Worm (Caenorhabditis elegans): ENCODE data around the gene asg-2.
A peak's percentile ranks its signal among the peaks of the same experiment; 100 is the strongest.

asg-2 gene

DNA sequence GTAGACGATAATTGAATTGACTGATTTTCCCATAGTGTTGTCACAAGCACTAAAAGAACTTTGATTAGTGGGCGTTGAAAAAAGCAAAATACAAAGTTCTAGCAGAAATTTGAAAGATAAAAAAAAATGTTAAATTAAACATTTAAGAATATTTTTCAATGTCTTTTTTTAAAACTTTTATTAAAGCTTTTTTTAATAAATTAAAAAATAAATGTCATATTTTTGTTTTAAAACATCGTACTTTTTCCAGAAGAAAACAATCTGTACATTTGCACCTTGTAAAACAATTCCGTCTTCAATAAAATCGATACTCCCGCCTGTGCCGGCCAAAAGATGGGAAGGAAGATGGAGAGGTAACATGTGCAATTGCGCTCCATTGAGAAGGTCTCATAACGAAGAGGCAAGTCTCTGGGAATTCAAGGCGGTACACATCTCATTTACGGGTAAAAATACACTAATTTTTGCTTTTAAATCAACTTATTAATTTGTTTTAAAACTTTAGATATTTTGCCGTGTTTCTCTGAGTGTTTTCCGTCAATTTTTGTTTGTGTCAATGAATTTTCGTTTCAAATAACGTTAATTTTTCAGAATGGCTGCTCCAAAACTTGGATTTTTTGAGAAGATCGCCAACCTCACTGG is at the start of gene asg-2, which contains the start of gene glr-6:
Gene asg-2, plus strand, starts transcription at position 589 of the 639 bp plus-strand sequence.
Gene glr-6, minus strand, starts transcription at position 51 of the 639 bp plus-strand sequence.
- TF ChIP-seq egl-44 (GFP tag; IDR thresholded peaks at IDR 0.05) (0 out of 2 replicates have a peak, but pooled peaks have one; percentile 22), lin-40 (tag; optimal IDR thresholded peaks at IDR 0.05) (peak; percentile 66), attf-5 (GFP tag; optimal IDR thresholded peaks at IDR 0.05) (peak; percentile 75), aptf-2 (GFP tag; conservative IDR thresholded peaks at IDR 0.05) (peak; percentile 67; the same call in 1 of the 2 replicates), F57A8.1 (GFP tag; optimal IDR thresholded peaks at IDR 0.05) (no peak), ztf-6 (GFP tag; IDR thresholded peaks at IDR 0.05) (no peak), pbrm-1 (GFP tag; IDR thresholded peaks at IDR 0.05) (0 out of 2 replicates have a peak, but pooled peaks have one; percentile 13), madf-10 (tag; optimal IDR thresholded peaks at IDR 0.05) (peak; percentile 40), hmg-1.2 (GFP tag; IDR thresholded peaks at IDR 0.05) (0 out of 2 replicates have a peak, but pooled peaks have one; percentile 19), ceh-27 (GFP tag; optimal IDR thresholded peaks at IDR 0.05) (peak; percentile 56), K12H6.12 (tag; optimal IDR thresholded peaks at IDR 0.05) (peak; percentile 60), mcd-1 (GFP tag; IDR thresholded peaks at IDR 0.05) (peak; percentile 95), lin-35 (GFP tag; optimal IDR thresholded peaks at IDR 0.05) (peak in 1 of 3 experiments; percentile 44), rcor-1 (GFP tag; IDR thresholded peaks at IDR 0.05) (peak; percentile 61), cebp-1 (GFP tag; IDR thresholded peaks at IDR 0.05) (no peak), cebp-1 (tag; optimal IDR thresholded peaks at IDR 0.05) (peak; percentile 64), F23B12.7 (tag; optimal IDR thresholded peaks at IDR 0.05; ENCODE audit: insufficient read depth) (peak; percentile 50), F33H1.4 (GFP tag; IDR thresholded peaks at IDR 0.05) (peak; percentile 79), snpc-4 (GFP tag; optimal IDR thresholded peaks at IDR 0.05) (no peak), snpc-4 (tag; optimal IDR thresholded peaks at IDR 0.05) (peak in 1 of 4 experiments; percentile 8), ZK185.1 (tag; optimal IDR thresholded peaks at IDR 0.05; ENCODE audit: poor library complexity, severe bottlenecking) (peak; percentile 66), nhr-80 (tag; optimal IDR thresholded peaks at IDR 0.05) (peak; percentile 69), pha-4 (tag; optimal IDR thresholded peaks at IDR 0.05) (peak; percentile 7), dpl-1 (GFP tag; optimal IDR thresholded peaks at IDR 0.05) (no peak), bed-1 (GFP tag; IDR thresholded peaks at IDR 0.05) (no peak), unc-62 (GFP tag; optimal IDR thresholded peaks at IDR 0.05) (no peak), Y95B8A.8 (GFP tag; IDR thresholded peaks at IDR 0.05) (no peak)

DNA sequence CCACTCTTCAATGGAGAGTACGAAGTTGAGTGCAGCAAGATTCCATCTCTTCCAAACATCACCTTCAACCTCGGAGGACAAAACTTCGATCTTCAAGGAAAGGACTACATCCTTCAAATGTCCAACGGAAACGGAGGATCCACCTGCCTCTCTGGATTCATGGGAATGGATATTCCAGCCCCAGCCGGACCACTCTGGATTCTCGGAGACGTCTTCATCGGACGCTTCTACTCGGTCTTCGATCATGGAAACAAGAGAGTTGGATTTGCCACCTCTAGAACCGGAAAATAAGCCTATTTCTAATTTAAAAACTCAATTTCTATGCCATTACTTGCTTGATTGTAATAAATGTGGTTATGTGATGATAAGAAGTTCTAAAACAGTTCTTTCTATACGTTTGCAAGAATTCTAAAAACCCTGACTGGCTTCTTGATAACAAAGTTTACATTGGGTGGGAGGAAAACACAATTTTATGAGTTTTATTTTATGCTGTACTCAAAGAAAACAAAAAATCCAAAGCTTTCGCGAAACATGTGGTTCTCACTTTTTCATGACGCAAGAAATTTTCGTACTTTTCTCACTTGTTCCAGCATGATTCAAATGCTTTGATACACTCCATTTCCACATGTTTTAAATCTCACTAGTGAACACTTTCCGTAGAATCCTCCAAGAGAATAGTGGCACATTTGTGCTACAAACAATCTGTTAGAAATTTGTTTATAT is 48.6 kb upstream of the asg-2 start:
- TF ChIP-seq F49E8.2 (tag; optimal IDR thresholded peaks at IDR 0.05; ENCODE audit: insufficient read depth): no peak
- no peak for TF ChIP-seq egl-18 (GFP tag; IDR thresholded peaks at IDR 0.05)
- no peak for TF ChIP-seq Y67H2A.10 (GFP tag; conservative IDR thresholded peaks at IDR 0.05)
- TF ChIP-seq madf-6 (GFP tag; IDR thresholded peaks at IDR 0.05): no peak; the same call in 1 of the 2 replicates
- TF ChIP-seq nhr-179 (tag; optimal IDR thresholded peaks at IDR 0.05): no peak
- TF ChIP-seq Y56A3A.18 (GFP tag; IDR thresholded peaks at IDR 0.05): peak; percentile 65; the same call in 1 of the 2 replicates
- TF ChIP-seq ztf-3 (GFP tag; optimal IDR thresholded peaks at IDR 0.05): no peak
- no peak for TF ChIP-seq hsf-1 (GFP tag; IDR thresholded peaks at IDR 0.05)
- no peak for TF ChIP-seq nfya-1 (tag; optimal IDR thresholded peaks at IDR 0.05; ENCODE audit: borderline replicate concordance, insufficient read depth)
- TF ChIP-seq chd-7 (tag; optimal IDR thresholded peaks at IDR 0.05): no peak
- TF ChIP-seq B0035.1 (tag; optimal IDR thresholded peaks at IDR 0.05): no peak
- TF ChIP-seq F55B11.4 (tag; optimal IDR thresholded peaks at IDR 0.05; ENCODE audit: borderline replicate concordance, insufficient read depth): no peak
- TF ChIP-seq attf-5 (GFP tag; optimal IDR thresholded peaks at IDR 0.05): no peak
- TF ChIP-seq F22D6.2 (tag; optimal IDR thresholded peaks at IDR 0.05): no peak
- no peak for TF ChIP-seq K11D2.4 (GFP tag; IDR thresholded peaks at IDR 0.05)
- TF ChIP-seq ccch-3 (GFP tag; optimal IDR thresholded peaks at IDR 0.05): no peak
- TF ChIP-seq nhr-80 (tag; optimal IDR thresholded peaks at IDR 0.05): peak; percentile 63
- TF ChIP-seq let-607 (tag; optimal IDR thresholded peaks at IDR 0.05): peak in 1 of 2 experiments; percentile 10
- no peak for TF ChIP-seq dpff-1 (tag; optimal IDR thresholded peaks at IDR 0.05)
- no peak for TF ChIP-seq dpl-1 (GFP tag; optimal IDR thresholded peaks at IDR 0.05)
- TF ChIP-seq gei-17 (GFP tag; optimal IDR thresholded peaks at IDR 0.05): no peak
- TF ChIP-seq F57A8.1 (GFP tag; optimal IDR thresholded peaks at IDR 0.05): no peak

Data from whole organism, young adult.